Worm (Caenorhabditis elegans) whole organism, young adult: ENCODE results near the gene rps-30.

Experiments
- B0019.2 ChIP-seq: fragments of 200-800 bp; sonication (Bioruptor generic); conservative IDR thresholded peaks from 2 replicates; pipeline ENCODE4 v1.3.6; 2022; ENCODE audit warnings: missing genetic modification reagents, missing genetic modification characterization, missing compliant biosample characterization
- B0261.1 ChIP-seq: sonication (generic microtip); optimal IDR thresholded peaks from 2 replicates; lab custom pipeline; 2016; ENCODE audit warnings: mild to moderate bottlenecking, missing genetic modification characterization, moderate library complexity, missing compliant biosample characterization
- F22D6.2 ChIP-seq: sonication (generic microtip); optimal IDR thresholded peaks from 2 replicates; lab custom pipeline; 2016; ENCODE audit warnings: mild to moderate bottlenecking, missing genetic modification characterization, missing compliant biosample characterization
- F23B12.7 ChIP-seq: sonication (generic microtip); optimal IDR thresholded peaks from 2 replicates; lab custom pipeline; 2017; ENCODE audit warnings: missing genetic modification characterization, mild to moderate bottlenecking, missing compliant biosample characterization, antibody characterized with exemption, moderate library complexity; ENCODE audit not compliant: insufficient read depth
- F33H1.4 ChIP-seq: fragments of 200-800 bp; sonication (Bioruptor generic); IDR thresholded peaks from 2 replicates; pipeline ENCODE4 v1.3.6; 2022; ENCODE audit warnings: missing genetic modification reagents, missing genetic modification characterization, missing compliant biosample characterization
- T26A5.8 ChIP-seq: sonication (generic microtip); optimal IDR thresholded peaks from 2 replicates; lab custom pipeline; 2016; ENCODE audit warnings: missing genetic modification characterization, missing compliant biosample characterization
- ZK185.1 ChIP-seq: sonication (generic microtip); optimal IDR thresholded peaks from 2 replicates; lab custom pipeline; 2016; ENCODE audit warnings: mild to moderate bottlenecking, missing genetic modification characterization, missing compliant biosample characterization; ENCODE audit not compliant: poor library complexity, severe bottlenecking
- athp-1 ChIP-seq: sonication (generic microtip); optimal IDR thresholded peaks from 2 replicates; lab custom pipeline; 2017; ENCODE audit warnings: mild to moderate bottlenecking, missing genetic modification characterization, missing compliant biosample characterization
- bed-1 ChIP-seq: fragments of 200-800 bp; sonication (Bioruptor generic); IDR thresholded peaks from 2 replicates; pipeline ENCODE4 v1.3.6; 2022; ENCODE audit warnings: missing genetic modification reagents, missing genetic modification characterization, missing compliant biosample characterization
- ceh-40 ChIP-seq: fragments of 200-800 bp; sonication (Bioruptor generic); IDR thresholded peaks from 2 replicates; pipeline ENCODE4 v1.3.6; 2022; ENCODE audit warnings: missing genetic modification characterization, missing compliant biosample characterization
- ceh-79 ChIP-seq: sonication (generic microtip); optimal IDR thresholded peaks from 2 replicates; lab custom pipeline; 2017; ENCODE audit warnings: mild to moderate bottlenecking, missing genetic modification characterization, missing compliant biosample characterization
- ceh-91 ChIP-seq: fragments of 200-800 bp; sonication (Bioruptor generic); IDR thresholded peaks from 2 replicates; pipeline ENCODE4 v1.3.6; 2022; ENCODE audit warnings: missing genetic modification reagents, missing genetic modification characterization, missing compliant biosample characterization
- chd-7 ChIP-seq: sonication (generic microtip); optimal IDR thresholded peaks from 2 replicates; lab custom pipeline; 2016; ENCODE audit warnings: mild to moderate bottlenecking, missing genetic modification characterization, moderate library complexity, missing compliant biosample characterization
- dpff-1 ChIP-seq: sonication (generic microtip); optimal IDR thresholded peaks from 2 replicates; lab custom pipeline; 2017; ENCODE audit warnings: mild to moderate bottlenecking, missing genetic modification characterization, missing compliant biosample characterization
- ets-4 ChIP-seq: fragments of 200-800 bp; sonication (Bioruptor generic); optimal IDR thresholded peaks from 2 replicates; lab custom pipeline; 2018; ENCODE audit warnings: mild to moderate bottlenecking, missing genetic modification characterization, missing compliant biosample characterization
- fkh-3 ChIP-seq: sonication (generic microtip); optimal IDR thresholded peaks from 2 replicates; lab custom pipeline; 2016; ENCODE audit warnings: mild to moderate bottlenecking, missing genetic modification characterization, missing compliant biosample characterization
- hsf-1 ChIP-seq: fragments of 200-800 bp; sonication (Bioruptor generic); IDR thresholded peaks from 2 replicates; pipeline ENCODE4 v1.3.6; 2022; ENCODE audit warnings: missing genetic modification reagents, missing genetic modification characterization, missing compliant biosample characterization
- lag-1 ChIP-seq: fragments of 200-800 bp; sonication (Bioruptor generic); IDR thresholded peaks from 2 replicates; pipeline ENCODE4 v1.3.6; 2022; ENCODE audit warnings: missing genetic modification reagents, missing genetic modification characterization, missing compliant biosample characterization
- let-526 ChIP-seq: fragments of 200-800 bp; sonication (Bioruptor generic); IDR thresholded peaks from 2 replicates; pipeline ENCODE4 v1.3.6; 2022; ENCODE audit warnings: missing genetic modification reagents, missing genetic modification characterization, missing compliant biosample characterization
- lin-26 ChIP-seq: fragments of 200-800 bp; sonication (Bioruptor generic); IDR thresholded peaks from 2 replicates; pipeline ENCODE4 v1.3.6; 2022; ENCODE audit warnings: missing genetic modification reagents, missing genetic modification characterization, missing compliant biosample characterization
- lin-54 ChIP-seq: fragments of 200-800 bp; sonication (Bioruptor generic); optimal IDR thresholded peaks from 2 replicates; lab custom pipeline; 2018; ENCODE audit warnings: mild to moderate bottlenecking, missing genetic modification characterization, missing compliant biosample characterization
- lsl-1 ChIP-seq: fragments of 200-800 bp; sonication (Bioruptor generic); optimal IDR thresholded peaks from 2 replicates; lab custom pipeline; 2018; ENCODE audit warnings: mild to moderate bottlenecking, missing genetic modification characterization, moderate library complexity, missing compliant biosample characterization
- madf-3 ChIP-seq: fragments of 200-800 bp; sonication (Bioruptor generic); IDR thresholded peaks from 2 replicates; pipeline ENCODE4 v1.3.6; 2022; ENCODE audit warnings: missing genetic modification reagents, missing genetic modification characterization, missing compliant biosample characterization
- madf-8 ChIP-seq: fragments of 200-800 bp; sonication (Bioruptor generic); conservative IDR thresholded peaks from 2 replicates; pipeline ENCODE4 v1.3.6; 2022; ENCODE audit warnings: missing genetic modification reagents, missing genetic modification characterization, missing compliant biosample characterization
- mcd-1 ChIP-seq: fragments of 200-800 bp; sonication (Bioruptor generic); IDR thresholded peaks from 2 replicates; pipeline ENCODE4 v1.3.6; 2022; ENCODE audit warnings: missing genetic modification reagents, missing genetic modification characterization, missing compliant biosample characterization
- nhr-120 ChIP-seq: fragments of 200-800 bp; sonication (Bioruptor generic); IDR thresholded peaks from 2 replicates; pipeline ENCODE4 v1.3.6; 2022; ENCODE audit warnings: missing genetic modification characterization, missing compliant biosample characterization
- nhr-27 ChIP-seq: fragments of 200-800 bp; sonication (Bioruptor generic); optimal IDR thresholded peaks from 2 replicates; lab custom pipeline; 2018; ENCODE audit warnings: mild to moderate bottlenecking, missing genetic modification characterization, moderate library complexity, missing compliant biosample characterization
- rec-8 ChIP-seq, 2 experiments: sonication (generic microtip); optimal IDR thresholded peaks; 2 replicates each; lab custom pipeline; 2016; ENCODE audit warnings: mild to moderate bottlenecking in 2 of 2, missing genetic modification characterization in 2 of 2, missing genetic modification reagents in 2 of 2, missing genotype in 2 of 2, missing biosample characterization in 1 of 2, missing compliant biosample characterization in 1 of 2, moderate library complexity in 1 of 2
- rpc-1 ChIP-seq, 2 experiments: fragments of 150-350 bp in 1 of 2; sonication (generic microtip) in 1 of 2; optimal IDR thresholded peaks; 2 replicates each; lab custom pipeline; 2014 to 2018; ENCODE audit warnings: missing biosample characterization in 1 of 2, missing genetic modification characterization in 1 of 2, missing genetic modification reagents in 1 of 2, missing genotype in 1 of 2
- snpc-1.3 ChIP-seq: sonication (generic microtip); optimal IDR thresholded peaks from 2 replicates; lab custom pipeline; 2017; ENCODE audit warnings: missing genetic modification characterization, mild to moderate bottlenecking, missing compliant biosample characterization, antibody characterized with exemption, moderate library complexity, missing genotype, missing genetic modification reagents; ENCODE audit not compliant: insufficient read depth
- snpc-4 ChIP-seq, 5 experiments: fragments of 150-350 bp in 1 of 5; sonication (generic microtip) in 4 of 5; optimal IDR thresholded peaks; 2 replicates each; lab custom pipeline; 2014 to 2018; ENCODE audit warnings: missing genetic modification characterization in 5 of 5, missing biosample characterization in 3 of 5, antibody characterized with exemption in 2 of 5, mild to moderate bottlenecking in 2 of 5, missing compliant biosample characterization in 2 of 5, missing genotype in 2 of 5, moderate library complexity in 2 of 5, missing genetic modification reagents in 1 of 5
- tlf-1 ChIP-seq: fragments of 200-800 bp; sonication (Bioruptor generic); optimal IDR thresholded peaks from 2 replicates; lab custom pipeline; 2018; ENCODE audit warnings: mild to moderate bottlenecking, missing genetic modification characterization, missing compliant biosample characterization
- xnd-1 ChIP-seq: sonication (generic microtip); optimal IDR thresholded peaks from 2 replicates; lab custom pipeline; 2016; ENCODE audit warnings: missing genotype, missing genetic modification reagents, missing genetic modification characterization, missing compliant biosample characterization
- zfh-2 ChIP-seq: fragments of 200-800 bp; sonication (Bioruptor generic); conservative IDR thresholded peaks from 2 replicates; pipeline ENCODE4 v1.3.6; 2022; ENCODE audit warnings: missing genetic modification reagents, missing genetic modification characterization, missing compliant biosample characterization
- zim-3 ChIP-seq: sonication (generic microtip); optimal IDR thresholded peaks from 2 replicates; lab custom pipeline; 2017; ENCODE audit warnings: mild to moderate bottlenecking, missing genetic modification characterization, moderate library complexity, missing compliant biosample characterization
- ztf-25 ChIP-seq: fragments of 200-800 bp; sonication (Bioruptor generic); IDR thresholded peaks from 2 replicates; pipeline ENCODE4 v1.3.6; 2022; ENCODE audit warnings: missing genetic modification reagents, missing genetic modification characterization, missing compliant biosample characterization

rps-30 gene

ce11 chrV:7785885-7786284, 9.5 kb downstream of the rps-30 start (continued):
- TF ChIP-seq chd-7 (tag; lab: Kevin White, UChicago) (no peak), lin-54 (no peak), bed-1 (GFP tag; lab: Robert Waterston, UW) (no peak), B0261.1 (tag; lab: Kevin White, UChicago) (no peak), madf-8 (GFP tag; lab: Robert Waterston, UW) (no peak)

ce11 chrV:7786639-7787038, 10.3 kb downstream of the rps-30 start:
- TF ChIP-seq rpc-1 (optimal IDR thresholded peaks at IDR 0.05; lab: Kevin White, UChicago) (no peak), rpc-1 (tag; optimal IDR thresholded peaks at IDR 0.05; lab: Kevin White, UChicago) (no peak), mcd-1 (GFP tag; lab: Robert Waterston, UW) (no peak), snpc-4 (GFP tag; optimal IDR thresholded peaks at IDR 0.05; lab: Kevin White, UChicago) (no peak), snpc-4 (tag; optimal IDR thresholded peaks at IDR 0.05; lab: Kevin White, UChicago) (no peak), madf-3 (GFP tag; lab: Robert Waterston, UW) (0 out of 2 replicates have a peak, but pooled peaks have one; percentile 4)

- no peak for TF ChIP-seq B0019.2
- TF ChIP-seq zfh-2: no peak
- TF ChIP-seq ztf-25 (GFP tag; lab: Robert Waterston, UW): no peak
- TF ChIP-seq lin-26 (GFP tag; lab: Robert Waterston, UW): no peak
- no peak for TF ChIP-seq fkh-3 (tag; lab: Kevin White, UChicago)
- TF ChIP-seq ceh-40 (GFP tag; lab: Robert Waterston, UW): no peak
- TF ChIP-seq lin-54: no peak
- TF ChIP-seq, all 124 proteins: peak for 0
Observed at ce11 chrV:7793067-7793466, 16.7 kb downstream of the rps-30 start, which contains the start of gene flp-21. Gene flp-21 (plus strand): TSS chrV:7793367.

- TF ChIP-seq hsf-1: no peak
- no peak for TF ChIP-seq let-526 (GFP tag; lab: Robert Waterston, UW)
- no peak for TF ChIP-seq nhr-120
- TF ChIP-seq F22D6.2 (tag; lab: Kevin White, UChicago): no peak
- TF ChIP-seq ZK185.1: no peak
- TF ChIP-seq rec-8 (tag; optimal IDR thresholded peaks at IDR 0.05; lab: Kevin White, UChicago): no peak
- no peak for TF ChIP-seq bed-1 (GFP tag; lab: Robert Waterston, UW)
- TF ChIP-seq zim-3 (tag; lab: Kevin White, UChicago): no peak
- no peak for TF ChIP-seq lag-1 (GFP tag; lab: Robert Waterston, UW)
- TF ChIP-seq ceh-91: no peak
- no peak for TF ChIP-seq dpff-1 (tag; lab: Kevin White, UChicago)
- TF ChIP-seq, all 124 proteins: peak for 0
Observed at ce11 chrV:7798079-7798478, 21.7 kb downstream of the rps-30 start, which contains the start of gene ZK742.7. Gene ZK742.7 (plus strand): TSS chrV:7798379.

ce11 chrV:7803563-7803962, 27.2 kb downstream of the rps-30 start:
- TF ChIP-seq lsl-1 (peak; percentile 71), F23B12.7 (tag; lab: Kevin White, UChicago) (no peak), nhr-27 (tag; lab: Kevin White, UChicago) (no peak), ets-4 (no peak), T26A5.8 (no peak), athp-1 (no peak), F33H1.4 (peak; percentile 80), tlf-1 (no peak), rpc-1 (optimal IDR thresholded peaks at IDR 0.05; lab: Kevin White, UChicago) (no peak), rpc-1 (tag; optimal IDR thresholded peaks at IDR 0.05; lab: Kevin White, UChicago) (no peak), ceh-79 (tag; lab: Kevin White, UChicago) (no peak), snpc-1.3 (tag; lab: Kevin White, UChicago) (no peak), xnd-1 (tag; lab: Kevin White, UChicago) (no peak)
